Fruit fly (Drosophila melanogaster) whole organism, embryonic: ENCODE results near the gene RhoGEF4.

Experiments used
- Aef1 ChIP-seq: fragments of 200-800 bp; sonication (Bioruptor generic); IDR thresholded peaks from 3 replicates; pipeline ENCODE4 v1.3.6; 2022; ENCODE audit warnings: missing biosample characterization, missing genetic modification characterization
- Bteb2 ChIP-seq: fragments of 200-800 bp; sonication (Bioruptor generic); optimal IDR thresholded peaks from 2 replicates; lab custom pipeline; 2016; ENCODE audit warnings: missing biosample characterization, missing genetic modification characterization
- CG10274 ChIP-seq: fragments of 200-800 bp; sonication (Bioruptor generic); optimal IDR thresholded peaks from 3 replicates; lab custom pipeline; 2017; ENCODE audit warnings: missing biosample characterization, mild to moderate bottlenecking, missing genetic modification characterization
- CG15514 ChIP-seq: fragments of 200-800 bp; sonication (Bioruptor generic); optimal IDR thresholded peaks from 3 replicates; lab custom pipeline; 2017; ENCODE audit warnings: missing biosample characterization, missing genetic modification characterization, mild to moderate bottlenecking, moderate library complexity, missing genetic modification reagents
- CG17912 ChIP-seq: fragments of 200-800 bp; sonication (Bioruptor generic); optimal IDR thresholded peaks from 2 replicates; lab custom pipeline; 2018; ENCODE audit warnings: missing biosample characterization, mild to moderate bottlenecking, missing genetic modification characterization
- CG18599 ChIP-seq: fragments of 200-800 bp; sonication (Bioruptor generic); optimal IDR thresholded peaks from 3 replicates; lab custom pipeline; 2017; ENCODE audit warnings: missing biosample characterization, missing genetic modification characterization, mild to moderate bottlenecking, moderate library complexity, missing genetic modification reagents
- CG2875 ChIP-seq: fragments of 200-800 bp; sonication (Bioruptor generic); optimal IDR thresholded peaks from 2 replicates; lab custom pipeline; 2017; ENCODE audit warnings: missing biosample characterization, mild to moderate bottlenecking, missing genetic modification characterization, missing genetic modification reagents
- CG2889 ChIP-seq: fragments of 200-800 bp; sonication (Bioruptor generic); IDR thresholded peaks from 3 replicates; pipeline ENCODE4 v1.3.6; 2022; ENCODE audit warnings: missing biosample characterization, missing genetic modification characterization
- CG30403 ChIP-seq: fragments of 200-800 bp; sonication (Bioruptor generic); optimal IDR thresholded peaks from 3 replicates; lab custom pipeline; 2016; ENCODE audit warnings: missing biosample characterization, missing genetic modification characterization
- CG3065 ChIP-seq: fragments of 200-800 bp; sonication (Bioruptor generic); optimal IDR thresholded peaks from 2 replicates; lab custom pipeline; 2016; ENCODE audit warnings: missing biosample characterization, missing genetic modification characterization
- CG3281 ChIP-seq: fragments of 200-800 bp; sonication (Bioruptor generic); optimal IDR thresholded peaks from 3 replicates; lab custom pipeline; 2017; ENCODE audit warnings: missing biosample characterization, mild to moderate bottlenecking, missing genetic modification characterization
- CG33213 ChIP-seq: fragments of 200-800 bp; sonication (Bioruptor generic); optimal IDR thresholded peaks from 3 replicates; lab custom pipeline; 2016; ENCODE audit warnings: missing biosample characterization, missing genetic modification characterization
- CG4707 ChIP-seq: fragments of 200-800 bp; sonication (Bioruptor generic); optimal IDR thresholded peaks from 2 replicates; lab custom pipeline; 2018; ENCODE audit warnings: missing biosample characterization, mild to moderate bottlenecking, missing genetic modification characterization, moderate library complexity
- CG4854 ChIP-seq: fragments of 200-800 bp; sonication (Bioruptor generic); optimal IDR thresholded peaks from 2 replicates; lab custom pipeline; 2016; ENCODE audit warnings: missing biosample characterization, missing genetic modification characterization, inconsistent platforms
- CG7271 ChIP-seq: fragments of 200-800 bp; sonication (Bioruptor generic); optimal IDR thresholded peaks from 2 replicates; lab custom pipeline; 2018; ENCODE audit warnings: missing biosample characterization, mild to moderate bottlenecking, missing genetic modification characterization, moderate library complexity
- CG7357 ChIP-seq: fragments of 200-800 bp; sonication (Bioruptor generic); IDR thresholded peaks from 3 replicates; pipeline ENCODE4 v1.3.6; 2022; ENCODE audit warnings: missing biosample characterization, missing genetic modification characterization
- CG7745 ChIP-seq: fragments of 200-800 bp; sonication (Bioruptor generic); optimal IDR thresholded peaks from 2 replicates; lab custom pipeline; 2018; ENCODE audit warnings: missing biosample characterization, mild to moderate bottlenecking, missing genetic modification characterization, moderate library complexity
- CG7786 ChIP-seq: fragments of 200-800 bp; sonication (Bioruptor generic); optimal IDR thresholded peaks from 2 replicates; lab custom pipeline; 2016; ENCODE audit warnings: missing biosample characterization, missing genetic modification characterization
- CG8478 ChIP-seq: fragments of >200 bp; optimal IDR thresholded peaks from 2 replicates; lab custom pipeline; 2018
- CG9215 ChIP-seq: fragments of 200-800 bp; sonication (Bioruptor generic); IDR thresholded peaks from 2 replicates; pipeline ENCODE4 v1.3.6; 2022; ENCODE audit warnings: missing biosample characterization, missing genetic modification characterization
- CoRest ChIP-seq: fragments of 200-800 bp; sonication (Bioruptor generic); optimal IDR thresholded peaks from 3 replicates; lab custom pipeline; 2018; ENCODE audit warnings: missing biosample characterization, mild to moderate bottlenecking, missing genetic modification characterization, moderate library complexity
- D19B ChIP-seq: fragments of 200-800 bp; sonication (Bioruptor generic); optimal IDR thresholded peaks from 2 replicates; lab custom pipeline; 2017; ENCODE audit warnings: missing biosample characterization, mild to moderate bottlenecking, missing genetic modification characterization
- Dbx ChIP-seq: fragments of 200-800 bp; sonication (Bioruptor generic); IDR thresholded peaks from 3 replicates; pipeline ENCODE4 v1.3.6; 2022; ENCODE audit warnings: missing biosample characterization, missing genetic modification characterization
- Fer3 ChIP-seq: fragments of 200-800 bp; sonication (Bioruptor generic); optimal IDR thresholded peaks from 2 replicates; lab custom pipeline; 2018; ENCODE audit warnings: missing biosample characterization, mild to moderate bottlenecking, missing genetic modification characterization, moderate library complexity
- HLHmδ ChIP-seq: fragments of 200-800 bp; sonication (Bioruptor generic); optimal IDR thresholded peaks from 2 replicates; lab custom pipeline; 2018; ENCODE audit warnings: missing biosample characterization, mild to moderate bottlenecking, missing genetic modification characterization, moderate library complexity
- Hr3 ChIP-seq: fragments of 200-800 bp; sonication (Bioruptor generic); optimal IDR thresholded peaks from 3 replicates; lab custom pipeline; 2016; ENCODE audit warnings: missing biosample characterization, missing genetic modification characterization
- Jarid2 ChIP-seq: fragments of 200-800 bp; sonication (Bioruptor generic); optimal IDR thresholded peaks from 3 replicates; lab custom pipeline; 2017; ENCODE audit warnings: mild to moderate bottlenecking, missing biosample characterization, missing genetic modification reagents, missing genetic modification characterization
- Lim3 ChIP-seq: fragments of 200-800 bp; sonication (Bioruptor generic); IDR thresholded peaks from 2 replicates; pipeline ENCODE4 v1.3.6; 2022; ENCODE audit warnings: missing biosample characterization, missing genetic modification characterization
- MESR4 ChIP-seq: fragments of 200-800 bp; sonication (Bioruptor generic); optimal IDR thresholded peaks from 2 replicates; lab custom pipeline; 2018; ENCODE audit warnings: missing biosample characterization, mild to moderate bottlenecking, missing genetic modification characterization, moderate library complexity
- Nf-YC ChIP-seq: fragments of 200-800 bp; optimal IDR thresholded peaks from 3 replicates; lab custom pipeline; 2019; ENCODE audit warnings: missing biosample characterization, mild to moderate bottlenecking, missing genetic modification characterization, moderate library complexity
- Optix ChIP-seq: fragments of 200-800 bp; sonication (Bioruptor generic); IDR thresholded peaks from 3 replicates; pipeline ENCODE4 v1.3.6; 2022; ENCODE audit warnings: missing biosample characterization, missing genetic modification characterization
- Side ChIP-seq: fragments of 200-800 bp; sonication (Bioruptor generic); optimal IDR thresholded peaks from 2 replicates; lab custom pipeline; 2016; ENCODE audit warnings: missing biosample characterization, missing genetic modification characterization
- abd-A ChIP-seq: fragments of 200-800 bp; sonication (Bioruptor generic); optimal IDR thresholded peaks from 3 replicates; lab custom pipeline; 2019; ENCODE audit warnings: missing biosample characterization, mild to moderate bottlenecking, missing genetic modification characterization, moderate library complexity
- bigmax ChIP-seq: fragments of 200-800 bp; sonication (Bioruptor generic); optimal IDR thresholded peaks from 2 replicates; lab custom pipeline; 2018; ENCODE audit warnings: missing biosample characterization, mild to moderate bottlenecking, missing genetic modification characterization
- cad ChIP-seq: fragments of >200 bp; optimal IDR thresholded peaks from 2 replicates; lab custom pipeline; 2017; ENCODE audit warnings: missing biosample characterization, missing genetic modification characterization
- crol ChIP-seq: fragments of 200-800 bp; sonication (Bioruptor generic); IDR thresholded peaks from 2 replicates; pipeline ENCODE4 v1.3.6; 2022; ENCODE audit warnings: missing biosample characterization, missing genetic modification characterization
- crp ChIP-seq, 2 experiments: fragments of 200-800 bp; sonication (Bioruptor generic); optimal IDR thresholded peaks; 2 replicates in 1 of 2; 3 replicates in 1 of 2; lab custom pipeline; 2017; ENCODE audit warnings: missing biosample characterization in 2 of 2, missing genetic modification characterization in 2 of 2, mild to moderate bottlenecking in 1 of 2, moderate library complexity in 1 of 2
- dan ChIP-seq: fragments of 200-800 bp; sonication (Bioruptor generic); IDR thresholded peaks from 2 replicates; pipeline ENCODE4 v1.3.6; 2022; ENCODE audit warnings: missing biosample characterization, missing genetic modification characterization
- gcm2 ChIP-seq: fragments of 200-800 bp; sonication (Bioruptor generic); optimal IDR thresholded peaks from 2 replicates; lab custom pipeline; 2016; ENCODE audit warnings: missing biosample characterization, missing genetic modification characterization
- gsb ChIP-seq: fragments of 200-800 bp; sonication (Bioruptor generic); IDR thresholded peaks from 2 replicates; pipeline ENCODE4 v1.3.6; 2022; ENCODE audit warnings: missing biosample characterization, missing genetic modification characterization
- gsb-n ChIP-seq: fragments of 200-800 bp; sonication (Bioruptor generic); optimal IDR thresholded peaks from 3 replicates; lab custom pipeline; 2018; ENCODE audit warnings: missing biosample characterization, mild to moderate bottlenecking, missing genetic modification characterization
- knrl ChIP-seq: fragments of 200-800 bp; sonication (Bioruptor generic); IDR thresholded peaks from 3 replicates; pipeline ENCODE4 v1.3.6; 2022; ENCODE audit warnings: missing biosample characterization, missing genetic modification characterization; ENCODE audit not compliant: partially characterized antibody
- otp ChIP-seq: fragments of 200-800 bp; sonication (Bioruptor generic); IDR thresholded peaks from 3 replicates; pipeline ENCODE4, ENCODE4 v1.3.6; 2022; ENCODE audit warnings: missing biosample characterization, missing genetic modification characterization
- peb ChIP-seq: fragments of 200-800 bp; sonication (Bioruptor generic); IDR thresholded peaks from 2 replicates; pipeline ENCODE4 v1.3.6; 2022; ENCODE audit warnings: missing biosample characterization, missing genetic modification characterization
- sens-2 ChIP-seq: fragments of 200-800 bp; sonication (Bioruptor generic); IDR thresholded peaks from 2 replicates; pipeline ENCODE4 v1.3.6; 2022; ENCODE audit warnings: missing biosample characterization, missing genetic modification characterization
- seq ChIP-seq: fragments of 200-800 bp; sonication (Bioruptor generic); IDR thresholded peaks from 2 replicates; pipeline ENCODE4 v1.3.6; 2022; ENCODE audit warnings: missing biosample characterization, missing genetic modification characterization
- stc ChIP-seq: fragments of 200-800 bp; sonication (Bioruptor generic); IDR thresholded peaks from 2 replicates; pipeline ENCODE4 v1.3.6; 2022; ENCODE audit warnings: missing biosample characterization, missing genetic modification characterization
- tin ChIP-seq: fragments of 200-800 bp; sonication (Bioruptor generic); optimal IDR thresholded peaks from 3 replicates; lab custom pipeline; 2016; ENCODE audit warnings: missing biosample characterization, missing genetic modification characterization
- wek ChIP-seq: fragments of 200-800 bp; sonication (Bioruptor generic); optimal IDR thresholded peaks from 3 replicates; lab custom pipeline; 2018; ENCODE audit warnings: missing biosample characterization, mild to moderate bottlenecking, missing genetic modification characterization, moderate library complexity
- zen2 ChIP-seq: fragments of 200-800 bp; sonication (Bioruptor generic); IDR thresholded peaks from 3 replicates; pipeline ENCODE4 v1.3.6; 2022; ENCODE audit warnings: missing biosample characterization, missing genetic modification characterization; ENCODE audit not compliant: partially characterized antibody

RhoGEF4 gene

DNA sequence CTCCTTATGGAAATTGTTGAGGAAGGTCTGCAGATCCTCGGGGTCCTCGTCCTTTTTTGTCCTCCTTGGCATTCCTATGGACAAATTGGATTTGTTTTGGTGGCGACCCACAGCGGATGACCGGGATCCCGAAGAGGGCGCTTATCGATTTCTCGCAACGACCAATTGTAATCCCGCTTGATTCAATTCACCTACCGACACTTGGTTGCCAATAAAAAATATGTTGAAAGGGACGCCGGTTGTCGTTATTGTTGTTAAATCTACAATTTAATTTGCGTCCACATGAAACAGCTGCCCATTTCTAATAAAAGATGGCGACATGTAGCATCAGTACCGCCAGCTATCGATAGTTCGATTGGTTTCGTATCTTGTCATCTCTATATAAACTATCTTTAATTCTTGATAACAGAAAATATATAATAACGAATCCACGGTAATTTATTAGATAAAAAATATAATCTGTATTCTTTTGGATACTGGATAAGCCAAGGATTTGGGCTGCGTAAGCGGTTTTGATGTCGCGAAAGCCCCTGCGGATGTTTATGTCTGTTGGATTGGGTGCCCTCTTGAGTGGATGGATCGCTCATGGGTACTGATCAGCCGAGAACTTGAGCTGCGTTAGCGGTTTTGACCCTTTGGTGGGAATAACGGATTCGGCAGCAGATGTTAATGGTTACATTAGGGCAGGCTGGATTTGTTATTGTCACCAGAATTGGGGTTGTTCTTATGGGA, 33.3 kb upstream of the RhoGEF4 start, which contains the start of gene CTCF (continued):
- TF ChIP-seq crol: no peak
- no peak for TF ChIP-seq CG9215 (GFP tag; lab: Robert Waterston, UW)
- peak; percentile 61 for TF ChIP-seq CoRest (tag; lab: Kevin White, UChicago)
- no peak for TF ChIP-seq HLHmδ
- no peak for TF ChIP-seq CG3065 (GFP tag; lab: Kevin White, UChicago)
- no peak for TF ChIP-seq cad (GFP tag; lab: Kevin White, UChicago)
- no peak for TF ChIP-seq CG7786 (GFP tag; lab: Kevin White, UChicago)
- TF ChIP-seq dan: no peak
- peak; percentile 15 for TF ChIP-seq tin (GFP tag; lab: Kevin White, UChicago)
- TF ChIP-seq CG18599 (GFP tag; lab: Kevin White, UChicago): no peak
- no peak for TF ChIP-seq CG2889
- no peak for TF ChIP-seq abd-A (tag; lab: Kevin White, UChicago)
- peak; percentile 5 for TF ChIP-seq Bteb2 (GFP tag; lab: Kevin White, UChicago)
- peak; percentile 13 for TF ChIP-seq Hr3
- no peak for TF ChIP-seq gcm2 (GFP tag; lab: Kevin White, UChicago)
- TF ChIP-seq bigmax: no peak
- no peak for TF ChIP-seq CG8478 (lab: Kevin White, UChicago)
- no peak for TF ChIP-seq Lim3 (GFP tag; lab: Robert Waterston, UW)
- peak; percentile 87 for TF ChIP-seq gsb-n (tag; lab: Kevin White, UChicago)
- no peak for TF ChIP-seq gsb (GFP tag; lab: Robert Waterston, UW)
- TF ChIP-seq Fer3: no peak
- no peak for TF ChIP-seq stc (GFP tag; lab: Robert Waterston, UW)
- TF ChIP-seq otp (GFP tag; lab: Robert Waterston, UW): no peak
- TF ChIP-seq CG7745 (tag; lab: Kevin White, UChicago): no peak
- TF ChIP-seq sens-2 (GFP tag; lab: Robert Waterston, UW): no peak
- no peak for TF ChIP-seq CG4707
- TF ChIP-seq MESR4 (GFP tag; lab: Kevin White, UChicago): peak; percentile 76
- peak; percentile 65 for TF ChIP-seq Nf-YC (tag; lab: Kevin White, UChicago)
- TF ChIP-seq peb (GFP tag; lab: Robert Waterston, UW): peak; percentile 43; the same call in 1 of the 2 replicates
- TF ChIP-seq CG3281: no peak
- peak; percentile 39 for TF ChIP-seq CG7271
- no peak for TF ChIP-seq CG7357
- TF ChIP-seq knrl (GFP tag; lab: Robert Waterston, UW): peak; percentile 82
- TF ChIP-seq Side: no peak
- TF ChIP-seq Optix: no peak
- TF ChIP-seq CG33213 (GFP tag; lab: Kevin White, UChicago): peak; percentile 76
- no peak for TF ChIP-seq CG10274 (GFP tag; lab: Kevin White, UChicago)
- TF ChIP-seq CG15514: peak; percentile 95
- peak; percentile 12 for TF ChIP-seq CG2875
- TF ChIP-seq wek (GFP tag; lab: Kevin White, UChicago): no peak
- no peak for TF ChIP-seq Aef1 (GFP tag; lab: Robert Waterston, UW)
- TF ChIP-seq CG4854: peak; percentile 29
- TF ChIP-seq Jarid2: no peak
- TF ChIP-seq zen2 (GFP tag; lab: Robert Waterston, UW): peak; percentile 37; the same call in 1 of the 3 replicates
- peak; percentile 43 for TF ChIP-seq CG30403 (GFP tag; lab: Kevin White, UChicago)
- TF ChIP-seq crp (GFP tag; optimal IDR thresholded peaks at IDR 0.05; lab: Kevin White, UChicago): peak in 1 of 2 experiments; percentile 72
- no peak for TF ChIP-seq CG17912
- no peak for TF ChIP-seq D19B (GFP tag; lab: Kevin White, UChicago)
- TF ChIP-seq seq: 0 out of 2 replicates have a peak, but pooled peaks have one; percentile 8
- 0 out of 3 replicates have a peak, but pooled peaks have one; percentile 23 for TF ChIP-seq Dbx (GFP tag; lab: Robert Waterston, UW)
